Fruit fly (Drosophila melanogaster) whole organism, embryonic: Measurements from ENCODE around the gene BBIP1.

Experiments
- CG10147 ChIP-seq: fragments of 200-800 bp; sonication (Bioruptor generic); optimal IDR thresholded peaks from 2 replicates; lab custom pipeline; 2019; ENCODE audit warnings: missing biosample characterization, mild to moderate bottlenecking, missing genetic modification characterization, moderate library complexity
- CG10209 ChIP-seq: fragments of 200-800 bp; sonication (Bioruptor generic); optimal IDR thresholded peaks from 3 replicates; lab custom pipeline; 2017; ENCODE audit warnings: missing biosample characterization, mild to moderate bottlenecking, missing genetic modification characterization, missing genetic modification reagents
- CG10431 ChIP-seq: fragments of 200-800 bp; sonication (Bioruptor generic); optimal IDR thresholded peaks from 3 replicates; lab custom pipeline; 2018; ENCODE audit warnings: missing biosample characterization, mild to moderate bottlenecking, missing genetic modification characterization
- CG10462 ChIP-seq: fragments of 200-800 bp; sonication (Bioruptor generic); optimal IDR thresholded peaks from 2 replicates; lab custom pipeline; 2016; ENCODE audit warnings: missing biosample characterization, missing genetic modification characterization
- CG11085 ChIP-seq: fragments of 200-800 bp; sonication (Bioruptor generic); IDR thresholded peaks from 2 replicates; pipeline ENCODE4 v1.3.6; 2022; ENCODE audit warnings: missing biosample characterization, missing genetic modification characterization
- CG12744 ChIP-seq: fragments of 200-800 bp; sonication (Bioruptor generic); optimal IDR thresholded peaks from 2 replicates; lab custom pipeline; 2016; ENCODE audit warnings: missing biosample characterization, missing genetic modification characterization
- CG13296 ChIP-seq: fragments of 200-800 bp; sonication (Bioruptor generic); optimal IDR thresholded peaks from 3 replicates; lab custom pipeline; 2018; ENCODE audit warnings: missing biosample characterization, mild to moderate bottlenecking, missing genetic modification characterization
- CG15479 ChIP-seq: fragments of 200-800 bp; sonication (Bioruptor generic); optimal IDR thresholded peaks from 3 replicates; lab custom pipeline; 2019; ENCODE audit warnings: missing biosample characterization, mild to moderate bottlenecking, missing genetic modification characterization, moderate library complexity
- CG15601 ChIP-seq: fragments of 200-800 bp; sonication (Bioruptor generic); optimal IDR thresholded peaks from 3 replicates; lab custom pipeline; 2019; ENCODE audit warnings: missing biosample characterization, mild to moderate bottlenecking, missing genetic modification characterization, moderate library complexity
- CG15696 ChIP-seq: fragments of 200-800 bp; sonication (Bioruptor generic); optimal IDR thresholded peaks from 2 replicates; lab custom pipeline; 2019; ENCODE audit warnings: missing biosample characterization, mild to moderate bottlenecking, missing genetic modification characterization, moderate library complexity
- CG17802 ChIP-seq: fragments of 200-800 bp; sonication (Bioruptor generic); optimal IDR thresholded peaks from 2 replicates; lab custom pipeline; 2018; ENCODE audit warnings: missing biosample characterization, mild to moderate bottlenecking, missing genetic modification characterization, moderate library complexity
- CG18476 ChIP-seq: fragments of 200-800 bp; sonication (Bioruptor generic); optimal IDR thresholded peaks from 2 replicates; lab custom pipeline; 2016; ENCODE audit warnings: missing biosample characterization, mild to moderate bottlenecking, missing genetic modification characterization
- CG18619 ChIP-seq: fragments of 200-800 bp; sonication (Bioruptor generic); optimal IDR thresholded peaks from 3 replicates; lab custom pipeline; 2017; ENCODE audit warnings: missing biosample characterization, mild to moderate bottlenecking, missing genetic modification characterization
- CG2120 ChIP-seq: fragments of 200-800 bp; sonication (Bioruptor generic); optimal IDR thresholded peaks from 3 replicates; lab custom pipeline; 2016; ENCODE audit warnings: missing biosample characterization, missing genetic modification characterization
- CG31365 ChIP-seq: fragments of 200-800 bp; sonication (Bioruptor generic); optimal IDR thresholded peaks from 2 replicates; lab custom pipeline; 2018; ENCODE audit warnings: missing biosample characterization, mild to moderate bottlenecking, missing genetic modification characterization
- CG5245 ChIP-seq: fragments of 200-800 bp; sonication (Bioruptor generic); optimal IDR thresholded peaks from 3 replicates; lab custom pipeline; 2016; ENCODE audit warnings: missing biosample characterization, missing genetic modification characterization
- CG6813 ChIP-seq: fragments of 200-800 bp; sonication (Bioruptor generic); optimal IDR thresholded peaks from 2 replicates; lab custom pipeline; 2017; ENCODE audit warnings: missing biosample characterization, missing genetic modification characterization, mild to moderate bottlenecking, moderate library complexity, missing genetic modification reagents
- CG7357 ChIP-seq: fragments of 200-800 bp; sonication (Bioruptor generic); IDR thresholded peaks from 3 replicates; pipeline ENCODE4 v1.3.6; 2022; ENCODE audit warnings: missing biosample characterization, missing genetic modification characterization
- CG7928 ChIP-seq: fragments of 200-800 bp; sonication (Bioruptor generic); optimal IDR thresholded peaks from 2 replicates; lab custom pipeline; 2017; ENCODE audit warnings: missing biosample characterization, mild to moderate bottlenecking, missing genetic modification characterization
- CG8359 ChIP-seq: fragments of 200-800 bp; sonication (Bioruptor generic); optimal IDR thresholded peaks from 2 replicates; lab custom pipeline; 2017; ENCODE audit warnings: missing biosample characterization, mild to moderate bottlenecking, missing genetic modification characterization, borderline replicate concordance
- CTCF ChIP-seq: fragments of 200-800 bp; sonication (Bioruptor generic); optimal IDR thresholded peaks from 2 replicates; lab custom pipeline; 2017; ENCODE audit warnings: missing biosample characterization, mild to moderate bottlenecking, missing genetic modification characterization, moderate library complexity
- Dip2 ChIP-seq: fragments of 200-800 bp; sonication (Bioruptor generic); IDR thresholded peaks from 2 replicates; pipeline ENCODE4 v1.3.6; 2022; ENCODE audit warnings: missing biosample characterization, missing genetic modification characterization
- Doc3 ChIP-seq: fragments of 200-800 bp; sonication (Bioruptor generic); IDR thresholded peaks from 3 replicates; pipeline ENCODE4 v1.3.6; 2022; ENCODE audit warnings: missing biosample characterization, missing genetic modification characterization; ENCODE audit not compliant: partially characterized antibody
- Dp ChIP-seq: fragments of 200-800 bp; sonication (Bioruptor generic); optimal IDR thresholded peaks from 2 replicates; lab custom pipeline; 2018; ENCODE audit warnings: missing biosample characterization, mild to moderate bottlenecking, missing genetic modification characterization, moderate library complexity
- ERR ChIP-seq: fragments of 200-800 bp; sonication (Bioruptor generic); optimal IDR thresholded peaks from 2 replicates; lab custom pipeline; 2016; ENCODE audit warnings: missing biosample characterization, missing genetic modification characterization
- Ets97D ChIP-seq: fragments of 200-800 bp; sonication (Bioruptor generic); optimal IDR thresholded peaks from 3 replicates; lab custom pipeline; 2016; ENCODE audit warnings: missing biosample characterization, missing genetic modification characterization
- HmgD ChIP-seq: fragments of 200-800 bp; sonication (Bioruptor generic); optimal IDR thresholded peaks from 3 replicates; lab custom pipeline; 2016; ENCODE audit warnings: missing biosample characterization, missing genetic modification characterization
- Max ChIP-seq: fragments of 200-800 bp; sonication (Bioruptor generic); optimal IDR thresholded peaks from 2 replicates; lab custom pipeline; 2016; ENCODE audit warnings: missing biosample characterization, mild to moderate bottlenecking, missing genetic modification characterization
- Med ChIP-seq: fragments of 200-800 bp; sonication (Bioruptor generic); peaks from one replicate; lab custom pipeline; 2016; ENCODE audit warnings: missing biosample characterization, missing genetic modification characterization, mild to moderate bottlenecking, inconsistent platforms, moderate library complexity
- Mes4 ChIP-seq: fragments of 200-800 bp; sonication (Bioruptor generic); optimal IDR thresholded peaks from 2 replicates; lab custom pipeline; 2016; ENCODE audit warnings: missing biosample characterization, missing genetic modification characterization
- PHDP ChIP-seq: fragments of 200-800 bp; sonication (Bioruptor generic); optimal IDR thresholded peaks from 3 replicates; lab custom pipeline; 2018; ENCODE audit warnings: missing biosample characterization, mild to moderate bottlenecking, missing genetic modification characterization, moderate library complexity
- Side ChIP-seq: fragments of 200-800 bp; sonication (Bioruptor generic); optimal IDR thresholded peaks from 2 replicates; lab custom pipeline; 2016; ENCODE audit warnings: missing biosample characterization, missing genetic modification characterization
- Trl ChIP-seq, 3 experiments: fragments of >200 bp in 2 of 3; fragments of 200-800 bp in 1 of 3; sonication (Bioruptor generic) in 1 of 3; optimal IDR thresholded peaks; 2 replicates in 1 of 3; 3 replicates in 2 of 3; lab custom pipeline; 2016 to 2017; ENCODE audit warnings: missing biosample characterization in 1 of 3, missing genetic modification characterization in 1 of 3
- Vsx1 ChIP-seq: fragments of 200-800 bp; sonication (Bioruptor generic); optimal IDR thresholded peaks from 2 replicates; lab custom pipeline; 2017; ENCODE audit warnings: missing biosample characterization, mild to moderate bottlenecking, missing genetic modification characterization, missing genetic modification reagents
- ato ChIP-seq: fragments of 200-800 bp; sonication (Bioruptor generic); IDR thresholded peaks from 2 replicates; pipeline ENCODE4 v1.3.6; 2022; ENCODE audit warnings: missing biosample characterization, missing genetic modification characterization; ENCODE audit not compliant: partially characterized antibody
- caup ChIP-seq: fragments of 200-800 bp; sonication (Bioruptor generic); optimal IDR thresholded peaks from 3 replicates; lab custom pipeline; 2017; ENCODE audit warnings: missing biosample characterization, mild to moderate bottlenecking, missing genetic modification characterization, moderate library complexity; ENCODE audit not compliant: severe bottlenecking
- cg ChIP-seq: fragments of 200-800 bp; sonication (Bioruptor generic); optimal IDR thresholded peaks from 3 replicates; lab custom pipeline; 2019; ENCODE audit warnings: missing biosample characterization, mild to moderate bottlenecking, missing genetic modification characterization, moderate library complexity
- corto ChIP-seq: fragments of 200-800 bp; sonication (Bioruptor generic); optimal IDR thresholded peaks from 2 replicates; lab custom pipeline; 2016; ENCODE audit warnings: missing biosample characterization, mild to moderate bottlenecking, missing genetic modification characterization, moderate library complexity
- gcm2 ChIP-seq: fragments of 200-800 bp; sonication (Bioruptor generic); optimal IDR thresholded peaks from 2 replicates; lab custom pipeline; 2016; ENCODE audit warnings: missing biosample characterization, missing genetic modification characterization
- inv ChIP-seq: fragments of 200-800 bp; sonication (Bioruptor generic); IDR thresholded peaks from 2 replicates; pipeline ENCODE4 v1.3.6; 2022; ENCODE audit warnings: missing biosample characterization, missing genetic modification characterization; ENCODE audit not compliant: partially characterized antibody
- lab ChIP-seq: fragments of 200-800 bp; sonication (Bioruptor generic); optimal IDR thresholded peaks from 3 replicates; lab custom pipeline; 2017; ENCODE audit warnings: missing biosample characterization, missing genetic modification characterization, mild to moderate bottlenecking, moderate library complexity, missing genetic modification reagents
- pita ChIP-seq: fragments of 200-800 bp; sonication (Bioruptor generic); optimal IDR thresholded peaks from 2 replicates; lab custom pipeline; 2017; ENCODE audit warnings: missing biosample characterization, mild to moderate bottlenecking, missing genetic modification characterization
- psq ChIP-seq: fragments of 200-800 bp; sonication (Bioruptor generic); optimal IDR thresholded peaks from 2 replicates; lab custom pipeline; 2017; ENCODE audit warnings: missing biosample characterization, missing genetic modification characterization
- scrt ChIP-seq: fragments of 200-800 bp; sonication (Bioruptor generic); optimal IDR thresholded peaks from 2 replicates; lab custom pipeline; 2018; ENCODE audit warnings: missing biosample characterization, mild to moderate bottlenecking, missing genetic modification characterization, moderate library complexity
- sens-2 ChIP-seq: fragments of 200-800 bp; sonication (Bioruptor generic); IDR thresholded peaks from 2 replicates; pipeline ENCODE4 v1.3.6; 2022; ENCODE audit warnings: missing biosample characterization, missing genetic modification characterization
- tin ChIP-seq: fragments of 200-800 bp; sonication (Bioruptor generic); optimal IDR thresholded peaks from 3 replicates; lab custom pipeline; 2016; ENCODE audit warnings: missing biosample characterization, missing genetic modification characterization
- tll ChIP-seq, 2 experiments: fragments of 200-800 bp in 1 of 2; fragments of >200 bp in 1 of 2; sonication (Bioruptor generic) in 1 of 2; optimal IDR thresholded peaks; 2 replicates each; lab custom pipeline; 2017 to 2019; ENCODE audit warnings: missing biosample characterization in 2 of 2, missing genetic modification characterization in 2 of 2, mild to moderate bottlenecking in 1 of 2, moderate library complexity in 1 of 2
- usp ChIP-seq: fragments of >200 bp; optimal IDR thresholded peaks from 2 replicates; lab custom pipeline; 2017; ENCODE audit warnings: missing biosample characterization, missing genetic modification characterization

BBIP1 gene

DNA sequence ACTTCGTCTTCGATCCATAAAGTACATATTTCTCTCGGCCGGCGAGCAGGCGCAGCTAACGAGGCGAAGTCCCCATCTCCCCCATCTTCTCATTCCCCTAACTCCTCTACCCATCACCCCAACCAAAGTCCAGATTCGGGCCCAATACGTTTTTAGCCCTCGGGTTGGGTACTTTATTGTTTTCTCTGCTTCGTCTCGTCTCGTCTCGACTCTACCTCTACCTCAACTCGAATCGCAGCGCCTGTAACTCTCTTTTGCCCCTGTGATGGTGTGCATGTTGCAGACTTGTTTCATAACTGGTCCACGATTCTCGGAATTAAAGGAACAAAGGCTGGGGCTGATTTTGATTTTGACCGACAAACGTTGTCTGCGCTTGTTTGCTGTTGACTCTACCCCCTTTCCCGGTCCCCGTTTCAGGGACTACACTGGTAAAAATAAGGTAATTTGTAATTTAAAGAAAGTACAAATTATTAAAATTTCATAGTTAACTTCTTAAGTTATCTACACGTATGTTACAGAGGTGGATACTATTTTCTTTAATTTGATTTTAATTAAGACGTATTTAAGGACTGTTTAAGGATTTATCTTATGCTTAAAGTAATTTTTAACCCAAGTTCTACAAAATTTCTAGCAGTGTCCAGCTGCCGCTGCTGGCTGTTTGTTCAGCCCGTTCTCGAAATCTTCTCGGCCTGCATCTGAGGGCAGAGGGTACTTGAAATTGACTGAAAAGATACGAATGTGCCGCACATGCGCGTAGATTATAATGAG, 25.4 kb upstream of the BBIP1 start (continued):
- peak; percentile 30 for TF ChIP-seq CG10431 (GFP tag; lab: Kevin White, UChicago)
- TF ChIP-seq ERR (GFP tag; lab: Kevin White, UChicago) = no peak
- no peak for TF ChIP-seq gcm2
- TF ChIP-seq Med (GFP tag; lab: Kevin White, UChicago) = peak; percentile 88
- TF ChIP-seq CG10462 = peak; percentile 9
- peak; percentile 95 for TF ChIP-seq corto (GFP tag; lab: Kevin White, UChicago)
- TF ChIP-seq Vsx1 (GFP tag; lab: Kevin White, UChicago) = peak; percentile 46
- peak; percentile 24 for TF ChIP-seq Max (GFP tag; lab: Kevin White, UChicago)
- TF ChIP-seq Mes4 (GFP tag; lab: Kevin White, UChicago) = no peak
- peak; percentile 38 for TF ChIP-seq CG5245
- no peak for TF ChIP-seq usp (GFP tag; lab: Kevin White, UChicago)
- TF ChIP-seq Ets97D = no peak
- peak; percentile 4 for TF ChIP-seq scrt (GFP tag; lab: Kevin White, UChicago)
- peak; percentile 22 for TF ChIP-seq CG6813
- TF ChIP-seq CG13296 (GFP tag; lab: Kevin White, UChicago) = no peak
- TF ChIP-seq CG7357 (GFP tag; lab: Robert Waterston, UW) = peak; percentile 32; the same call in 1 of the 3 replicates
- TF ChIP-seq Side (GFP tag; lab: Kevin White, UChicago) = no peak
- no peak for TF ChIP-seq cg (GFP tag; lab: Kevin White, UChicago)
- no peak for TF ChIP-seq CG12744 (GFP tag; lab: Kevin White, UChicago)
- TF ChIP-seq CG10147 (GFP tag; lab: Kevin White, UChicago) = no peak
- no peak for TF ChIP-seq Doc3 (GFP tag; lab: Robert Waterston, UW)
- peak; percentile 75 for TF ChIP-seq CG15479 (GFP tag; lab: Kevin White, UChicago)
- no peak for TF ChIP-seq CTCF (GFP tag; lab: Kevin White, UChicago)
- no peak for TF ChIP-seq Dp (GFP tag; lab: Kevin White, UChicago)
- no peak for TF ChIP-seq CG11085 (GFP tag; lab: Robert Waterston, UW)
- TF ChIP-seq Trl (optimal IDR thresholded peaks at IDR 0.05; lab: Kevin White, UChicago) = no peak
- TF ChIP-seq Trl (GFP tag; optimal IDR thresholded peaks at IDR 0.05; lab: Kevin White, UChicago) = peak; percentile 1
- TF ChIP-seq inv = no peak
- TF ChIP-seq CG15601 = peak; percentile 78
- peak; percentile 16 for TF ChIP-seq PHDP
- peak in 1 of 2 experiments; percentile 81 for TF ChIP-seq tll (GFP tag; optimal IDR thresholded peaks at IDR 0.05; lab: Kevin White, UChicago)
- no peak for TF ChIP-seq CG7928 (GFP tag; lab: Kevin White, UChicago)
- TF ChIP-seq tin (GFP tag; lab: Kevin White, UChicago) = peak; percentile 54
- TF ChIP-seq psq (GFP tag; lab: Kevin White, UChicago) = peak; percentile 15
- TF ChIP-seq pita (GFP tag; lab: Kevin White, UChicago) = no peak
- TF ChIP-seq CG17802 (tag; lab: Kevin White, UChicago) = peak; percentile 24
- peak; percentile 58 for TF ChIP-seq CG10209
- TF ChIP-seq lab = peak; percentile 27
- peak; percentile 92 for TF ChIP-seq CG15696 (tag; lab: Kevin White, UChicago)
- TF ChIP-seq CG8359 (GFP tag; lab: Kevin White, UChicago) = peak; percentile 25
- TF ChIP-seq CG18476 = peak; percentile 7
- no peak for TF ChIP-seq HmgD (GFP tag; lab: Kevin White, UChicago)
- no peak for TF ChIP-seq sens-2 (GFP tag; lab: Robert Waterston, UW)
- no peak for TF ChIP-seq Dip2 (GFP tag; lab: Robert Waterston, UW)
- TF ChIP-seq CG2120 (GFP tag; lab: Kevin White, UChicago) = no peak
- peak; percentile 36 for TF ChIP-seq CG18619 (GFP tag; lab: Kevin White, UChicago)
- TF ChIP-seq caup (GFP tag; lab: Kevin White, UChicago) = no peak
- no peak for TF ChIP-seq ato (GFP tag; lab: Robert Waterston, UW)
- TF ChIP-seq CG31365 (tag; lab: Kevin White, UChicago) = no peak
